Worm (Caenorhabditis elegans): ENCODE data around the gene F59A7.7.

DNA sequence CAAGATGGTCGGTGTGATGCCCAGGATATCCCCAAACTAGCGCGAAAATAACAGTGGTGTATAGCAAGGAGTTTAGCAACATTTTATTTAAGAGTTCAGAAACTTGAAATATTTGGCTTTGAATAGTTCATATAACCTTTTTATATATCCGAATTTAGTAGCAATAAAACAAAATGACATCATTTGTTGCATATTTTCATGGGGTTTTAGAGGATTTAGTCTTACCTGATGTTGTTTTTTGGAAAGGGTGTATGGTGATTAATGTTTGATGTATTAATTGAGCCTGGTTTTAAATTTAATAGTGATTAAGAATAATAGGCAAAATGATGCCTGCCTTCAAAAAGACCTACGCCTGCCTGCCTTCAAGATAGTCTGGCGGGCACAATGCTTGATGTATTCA, 4.6 kb downstream of the F59A7.7 start, which contains the start of gene F59A7.2:
- no peak for TF ChIP-seq nhr-76 (tag; optimal IDR thresholded peaks at IDR 0.05)
- no peak for TF ChIP-seq unc-39 (tag; optimal IDR thresholded peaks at IDR 0.05)
- no peak for TF ChIP-seq unc-62 (GFP tag; optimal IDR thresholded peaks at IDR 0.05)

All from whole organism, mixed stage, embryonic.